Worm (Caenorhabditis elegans) whole organism, mixed stage, embryonic: ENCODE data around the gene C47E12.11.

Experiments
- elt-3 ChIP-seq: fragments of 150-350 bp; optimal IDR thresholded peaks from 2 replicates; lab custom pipeline; 2014; ENCODE audit warnings: missing biosample characterization, missing genetic modification characterization
- lin-13 ChIP-seq: fragments of 150-350 bp; optimal IDR thresholded peaks from 2 replicates; lab custom pipeline; 2014; ENCODE audit warnings: missing biosample characterization, missing genetic modification characterization
- mep-1 ChIP-seq: fragments of 150-350 bp; optimal IDR thresholded peaks from 2 replicates; lab custom pipeline; 2017; ENCODE audit warnings: missing biosample characterization, missing genetic modification reagents, missing genetic modification characterization, inconsistent platforms
- nhr-12 ChIP-seq: fragments of 150-350 bp; optimal IDR thresholded peaks from 2 replicates; lab custom pipeline; 2014; ENCODE audit warnings: missing biosample characterization, missing genetic modification characterization
- nhr-237 ChIP-seq: fragments of 150-350 bp; optimal IDR thresholded peaks from 2 replicates; lab custom pipeline; 2014; ENCODE audit warnings: missing biosample characterization, missing genetic modification characterization
- tbx-8 ChIP-seq: fragments of 200-800 bp; sonication (Bioruptor generic); optimal IDR thresholded peaks from 2 replicates; lab custom pipeline; 2018; ENCODE audit warnings: mild to moderate bottlenecking, missing genetic modification characterization, moderate library complexity, missing compliant biosample characterization
- ztf-11 ChIP-seq: fragments of 150-350 bp; optimal IDR thresholded peaks from 2 replicates; lab custom pipeline; 2014; ENCODE audit warnings: missing biosample characterization, missing genetic modification characterization

DNA sequence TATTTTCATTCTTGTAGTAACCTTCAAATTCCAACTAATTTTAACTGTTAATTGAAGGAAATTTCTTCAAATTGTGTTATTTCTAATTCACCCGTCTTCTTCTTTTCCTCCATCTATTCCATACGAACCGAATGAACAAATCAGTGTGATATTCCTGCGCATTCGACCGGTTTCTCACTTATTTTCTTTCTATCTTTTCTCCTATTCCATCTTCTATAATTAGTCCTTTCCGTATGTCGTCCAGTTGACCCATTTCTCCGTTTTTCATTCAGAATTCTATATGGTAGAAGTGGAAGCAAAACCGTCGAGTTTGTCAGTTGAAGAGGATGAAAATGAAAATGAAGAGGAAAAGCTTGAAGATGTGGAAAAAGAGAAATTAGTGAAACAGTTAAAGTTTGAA lies 40.3 kb downstream of the C47E12.11 start, which contains the start of gene magu-4:
- no peak for TF ChIP-seq lin-13 (tag; lab: Kevin White, UChicago)
- no peak for TF ChIP-seq tbx-8 (GFP tag; lab: Kevin White, UChicago)
- no peak for TF ChIP-seq ztf-11 (tag; lab: Kevin White, UChicago)
- no peak for TF ChIP-seq nhr-237 (tag; lab: Kevin White, UChicago)
- TF ChIP-seq elt-3 (tag; lab: Kevin White, UChicago) = no peak
- TF ChIP-seq nhr-12 (tag; lab: Kevin White, UChicago) = no peak
- no peak for TF ChIP-seq mep-1
